Fruit fly (Drosophila melanogaster) Kc167 (cell line): ENCODE results near the gene CG43354.

ENCODE experiments used
- Myc ChIP-seq: fragments of >200 bp; optimal IDR thresholded peaks from 2 replicates; lab custom pipeline; 2017; ENCODE audit warnings: missing external identifiers
- h ChIP-seq: fragments of >200 bp; optimal IDR thresholded peaks from 3 replicates; lab custom pipeline; 2018; ENCODE audit warnings: missing external identifiers
- psq ChIP-seq: fragments of >200 bp; optimal IDR thresholded peaks from 2 replicates; lab custom pipeline; 2017; ENCODE audit warnings: missing external identifiers
- ttk ChIP-seq: sonication (Bioruptor generic); optimal IDR thresholded peaks from 2 replicates; lab custom pipeline; 2017; ENCODE audit warnings: missing external identifiers

- TF ChIP-seq h (lab: Kevin White, UChicago) (no peak), ttk (lab: Kevin White, UChicago) (no peak), Myc (lab: Kevin White, UChicago) (no peak), psq (lab: Kevin White, UChicago) (no peak)
These were observed 594 bp downstream of the CG43354 start for dm6 chr2L:18308652-18309051.
